Fruit fly (Drosophila melanogaster) whole organism, pupa: ENCODE data around the gene CG9265.

Source experiments
- CG14655 ChIP-seq: fragments of 200-800 bp; sonication (Bioruptor generic); optimal IDR thresholded peaks from 3 replicates; lab custom pipeline; 2017; ENCODE audit warnings: mild to moderate bottlenecking, missing biosample characterization, missing genetic modification reagents, missing genetic modification characterization
- CG34367 ChIP-seq: fragments of 200-800 bp; sonication (Bioruptor generic); optimal IDR thresholded peaks from 2 replicates; lab custom pipeline; 2018; ENCODE audit warnings: missing biosample characterization, mild to moderate bottlenecking, missing genetic modification characterization
- CG8159 ChIP-seq: fragments of 200-800 bp; sonication (Bioruptor generic); optimal IDR thresholded peaks from 3 replicates; lab custom pipeline; 2018; ENCODE audit warnings: missing biosample characterization, mild to moderate bottlenecking, missing genetic modification characterization, moderate library complexity
- D1 ChIP-seq: fragments of 200-800 bp; sonication (Bioruptor generic); optimal IDR thresholded peaks from 2 replicates; lab custom pipeline; 2018; ENCODE audit warnings: missing biosample characterization, mild to moderate bottlenecking, missing genetic modification characterization, moderate library complexity
- EcR ChIP-seq: fragments of 200-800 bp; sonication (Bioruptor generic); optimal IDR thresholded peaks from 3 replicates; lab custom pipeline; 2019; ENCODE audit warnings: missing biosample characterization, missing genetic modification characterization, mild to moderate bottlenecking, moderate library complexity, missing genetic modification reagents
- Ets98B ChIP-seq: fragments of 200-800 bp; sonication (Bioruptor generic); IDR thresholded peaks from 2 replicates; pipeline ENCODE4 v1.3.6; 2022; ENCODE audit warnings: missing biosample characterization, missing genetic modification characterization
- Pif1A ChIP-seq: fragments of 200-800 bp; sonication (Bioruptor generic); optimal IDR thresholded peaks from 3 replicates; lab custom pipeline; 2016; ENCODE audit warnings: missing biosample characterization, missing genetic modification characterization
- Pif1B ChIP-seq: fragments of 200-800 bp; sonication (Bioruptor generic); optimal IDR thresholded peaks from 3 replicates; lab custom pipeline; 2016; ENCODE audit warnings: missing biosample characterization, missing genetic modification characterization
- fd96Ca ChIP-seq: fragments of 200-800 bp; sonication (Bioruptor generic); IDR thresholded peaks from 3 replicates; pipeline ENCODE4 v1.3.6; 2022; ENCODE audit warnings: missing biosample characterization, missing genetic modification characterization
- gl ChIP-seq: fragments of 200-800 bp; sonication (Bioruptor generic); optimal IDR thresholded peaks from 2 replicates; lab custom pipeline; 2018; ENCODE audit warnings: missing biosample characterization, mild to moderate bottlenecking, missing genetic modification characterization
- rn ChIP-seq: fragments of 200-800 bp; sonication (Bioruptor generic); IDR thresholded peaks from 2 replicates; pipeline ENCODE4 v1.3.6; 2022; ENCODE audit warnings: missing biosample characterization, missing genetic modification characterization

- TF ChIP-seq D1 (tag; lab: Kevin White, UChicago) (no peak), CG14655 (GFP tag; lab: Kevin White, UChicago) (no peak), Pif1A (GFP tag; lab: Kevin White, UChicago) (no peak), gl (no peak), Pif1B (no peak), rn (GFP tag; lab: Robert Waterston, UW) (no peak), CG34367 (tag; lab: Kevin White, UChicago) (no peak), EcR (GFP tag; lab: Kevin White, UChicago) (no peak), CG8159 (tag; lab: Kevin White, UChicago) (no peak), fd96Ca (GFP tag; lab: Robert Waterston, UW) (no peak), Ets98B (GFP tag; lab: Robert Waterston, UW) (no peak)
These were observed 15.1 kb upstream of the CG9265 start, which contains the start of gene CG33509 for dm6 chr2L:21086406-21086805.
